Fruit fly (Drosophila melanogaster): ENCODE data around the gene Cpr72Ec.

The Cpr72Ec gene

DNA sequence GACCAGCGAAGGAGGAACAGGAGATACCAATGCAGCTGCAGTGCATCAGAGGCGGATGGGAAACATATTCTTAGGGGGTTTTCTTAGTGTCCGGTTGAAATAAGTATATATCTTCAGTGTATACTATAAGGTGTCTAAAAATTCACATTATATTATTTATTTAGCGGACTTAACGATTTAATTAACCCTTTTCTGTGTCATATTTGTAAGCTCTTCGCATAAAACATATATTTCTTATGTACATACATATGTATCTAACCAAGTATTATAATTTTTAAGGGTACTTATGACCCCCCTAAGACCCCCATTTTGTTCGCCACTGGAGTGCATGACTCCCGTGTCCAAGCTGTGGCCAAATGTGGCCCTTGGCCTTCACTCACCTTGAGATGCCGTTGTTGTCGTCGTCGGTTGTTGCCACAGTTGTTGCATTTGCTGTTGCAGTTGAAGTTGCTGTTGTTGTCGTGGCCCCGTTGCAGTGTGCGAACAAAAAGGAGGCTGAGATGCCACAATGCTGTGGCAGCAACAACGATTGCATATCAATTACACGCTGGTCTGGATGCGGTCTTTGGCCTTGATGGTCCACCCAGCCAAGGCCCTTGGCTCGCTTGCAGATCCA lies 5.8 kb downstream of the Cpr72Ec start:
- TF ChIP-seq CTCF (optimal IDR thresholded peaks at IDR 0.05) (no peak), CG8478 (optimal IDR thresholded peaks at IDR 0.05) (no peak)

DNA sequence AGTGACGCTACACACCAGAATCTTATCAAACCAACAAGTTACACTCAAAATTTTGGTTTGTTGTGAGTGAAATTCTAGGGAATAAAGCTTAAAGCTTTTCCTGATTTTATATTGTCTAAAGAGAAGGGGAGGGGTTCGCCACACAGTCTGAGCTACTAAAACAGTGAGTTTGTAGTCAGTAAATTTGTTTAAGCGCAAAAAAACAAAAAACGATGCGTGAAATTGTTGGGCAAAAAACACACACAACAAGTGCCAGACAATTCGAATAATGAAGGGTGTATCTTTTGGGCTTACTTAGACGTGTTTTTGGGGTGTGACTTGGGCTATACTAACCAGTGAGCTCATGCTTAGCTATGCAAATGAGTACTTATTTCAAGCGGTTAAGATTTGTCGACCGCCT lies 7.3 kb downstream of the Cpr72Ec start:
- no peak for TF ChIP-seq CTCF (optimal IDR thresholded peaks at IDR 0.05)
- TF ChIP-seq CG8478 (optimal IDR thresholded peaks at IDR 0.05) = no peak

DNA sequence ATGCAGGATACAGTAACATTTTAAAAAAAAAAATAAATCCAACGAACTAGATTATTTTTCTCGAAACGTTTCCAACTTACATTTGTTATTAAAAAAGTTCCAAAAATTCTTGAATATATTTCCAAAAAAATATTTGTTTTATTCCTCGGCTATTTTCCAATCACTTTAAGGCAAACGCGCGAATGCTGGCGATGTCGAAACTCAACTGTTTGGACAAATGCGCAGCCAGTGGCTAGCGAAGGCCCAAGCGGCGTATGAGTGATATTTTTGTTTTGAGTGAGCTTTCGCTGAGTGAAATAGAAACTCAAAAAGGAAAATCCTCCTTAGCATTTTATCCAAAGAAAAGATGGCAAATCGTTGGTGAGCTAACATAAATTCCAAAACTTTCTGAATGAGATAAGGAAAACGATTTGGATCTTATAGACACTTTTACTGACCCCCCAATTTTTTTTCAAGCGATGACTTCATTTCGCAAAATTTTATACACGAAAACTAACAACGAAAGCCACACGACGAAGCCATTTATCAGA lies 7.9 kb downstream of the Cpr72Ec start, which contains the start of gene ringer:
TSS of gene ringer (minus strand) at position 210 of the 530 bp plus-strand sequence.
- no peak for TF ChIP-seq CG8478 (optimal IDR thresholded peaks at IDR 0.05)
- TF ChIP-seq CTCF (optimal IDR thresholded peaks at IDR 0.05) = no peak

DNA sequence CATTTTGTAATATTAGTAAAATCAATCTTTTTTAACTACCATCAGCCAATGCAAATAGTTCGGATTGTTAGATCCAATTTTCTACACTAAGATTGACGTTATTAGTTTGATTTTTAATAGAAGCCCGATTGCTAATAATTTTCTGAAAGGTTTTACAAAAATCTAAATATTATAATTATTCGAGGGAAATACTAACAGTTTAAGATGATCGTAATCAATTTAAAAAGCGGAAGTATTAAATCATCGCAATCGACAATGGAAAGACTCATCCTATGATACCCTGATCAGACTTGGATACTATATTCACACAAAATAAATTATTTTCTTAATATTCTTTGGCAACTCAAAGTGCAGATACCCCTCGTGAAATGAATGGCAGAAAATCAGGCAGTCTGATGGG lies 9.3 kb downstream of the Cpr72Ec start:
- TF ChIP-seq CG8478 (optimal IDR thresholded peaks at IDR 0.05) = no peak
- TF ChIP-seq CTCF (optimal IDR thresholded peaks at IDR 0.05) = no peak

dm6 chr3L:16357187-16357728 lies 9.9 kb downstream of the Cpr72Ec start:
- TF ChIP-seq CTCF (optimal IDR thresholded peaks at IDR 0.05) = no peak
- TF ChIP-seq CG8478 (optimal IDR thresholded peaks at IDR 0.05) = no peak

dm6 chr3L:16356171-16356765 lies 10.9 kb downstream of the Cpr72Ec start:
- TF ChIP-seq CTCF (optimal IDR thresholded peaks at IDR 0.05) (no peak), CG8478 (optimal IDR thresholded peaks at IDR 0.05) (no peak)

DNA sequence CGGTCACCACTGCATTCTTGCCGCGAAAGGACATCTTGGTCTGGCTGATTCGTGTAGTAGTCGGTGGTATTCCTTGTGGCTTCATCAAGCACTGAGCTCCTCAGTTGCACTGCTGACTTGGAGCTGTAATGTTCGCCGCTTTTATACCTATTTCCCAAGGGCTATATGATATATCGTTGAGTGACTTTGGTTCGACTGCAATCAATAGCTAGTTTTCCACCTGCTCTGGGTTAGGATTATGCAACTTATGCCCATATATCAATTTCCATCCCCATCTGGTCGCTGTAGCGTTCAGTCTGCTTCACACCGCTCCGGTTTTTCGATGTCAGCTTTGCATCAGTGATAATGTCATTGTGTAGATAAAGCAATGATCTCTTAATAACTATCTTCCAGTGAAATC lies 12.9 kb downstream of the Cpr72Ec start, which contains the start of gene Pdh:
TSS of gene Pdh (minus strand) at position 101 of the 400 bp plus-strand sequence.
- TF ChIP-seq CTCF (optimal IDR thresholded peaks at IDR 0.05) (no peak), CG8478 (optimal IDR thresholded peaks at IDR 0.05) (no peak)

DNA sequence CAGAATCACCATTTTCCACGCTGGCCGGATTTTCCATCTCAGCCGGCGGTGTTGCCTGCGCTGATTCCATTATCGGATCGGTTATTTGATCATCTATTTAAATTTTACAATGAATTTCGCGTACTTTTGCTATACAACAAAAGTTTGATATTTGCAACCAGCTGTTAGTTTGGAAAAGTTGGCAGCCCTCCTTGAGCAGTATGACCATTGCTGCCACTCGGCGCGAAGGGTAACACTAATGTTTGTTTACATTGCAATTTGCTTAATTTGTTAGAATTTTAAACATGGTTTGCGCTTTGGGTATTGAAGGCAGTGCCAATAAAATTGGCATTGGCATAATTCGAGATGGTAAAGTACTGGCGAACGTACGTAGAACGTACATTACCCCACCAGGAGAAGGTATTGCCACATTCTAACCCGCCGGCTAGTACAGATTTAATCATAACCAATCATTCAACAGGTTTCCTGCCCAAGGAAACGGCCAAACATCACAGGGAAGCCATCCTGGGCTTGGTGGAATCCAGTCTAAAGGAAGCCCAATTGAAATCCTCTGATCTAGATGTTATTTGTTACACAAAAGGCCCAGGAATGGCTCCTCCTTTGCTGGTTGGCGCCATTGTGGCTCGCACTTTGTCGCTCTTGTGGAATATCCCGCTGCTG lies 15.2 kb downstream of the Cpr72Ec start, which contains the start of the genes Golgin104 and Tcs3:
TSS of gene Golgin104 (minus strand) at position 182 of the 660 bp plus-strand sequence.
TSS of gene Tcs3 (plus strand) at position 222 of the 660 bp plus-strand sequence.
- TF ChIP-seq CTCF (optimal IDR thresholded peaks at IDR 0.05) (no peak), CG8478 (optimal IDR thresholded peaks at IDR 0.05) (no peak)

DNA sequence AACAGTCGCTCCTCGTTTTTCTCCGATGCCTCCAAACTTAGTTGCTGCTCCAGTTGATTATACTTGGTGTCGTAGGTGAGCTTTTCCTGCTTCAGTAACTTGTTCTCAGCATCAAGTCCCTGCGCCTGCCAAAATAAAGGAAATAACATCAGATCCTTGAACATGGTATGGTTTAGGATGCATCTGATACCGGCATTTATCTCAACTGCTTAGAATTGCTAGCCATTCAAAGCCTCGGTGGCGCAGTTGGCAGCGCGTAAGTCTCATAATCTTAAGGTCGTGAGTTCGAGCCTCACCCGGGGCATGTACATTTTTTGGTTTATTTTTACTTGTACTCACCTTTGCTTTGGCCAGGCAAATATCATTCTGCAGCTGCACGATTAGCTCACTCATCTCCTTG lies 17.5 kb downstream of the Cpr72Ec start:
- TF ChIP-seq CTCF (optimal IDR thresholded peaks at IDR 0.05) = no peak
- no peak for TF ChIP-seq CG8478 (optimal IDR thresholded peaks at IDR 0.05)

DNA sequence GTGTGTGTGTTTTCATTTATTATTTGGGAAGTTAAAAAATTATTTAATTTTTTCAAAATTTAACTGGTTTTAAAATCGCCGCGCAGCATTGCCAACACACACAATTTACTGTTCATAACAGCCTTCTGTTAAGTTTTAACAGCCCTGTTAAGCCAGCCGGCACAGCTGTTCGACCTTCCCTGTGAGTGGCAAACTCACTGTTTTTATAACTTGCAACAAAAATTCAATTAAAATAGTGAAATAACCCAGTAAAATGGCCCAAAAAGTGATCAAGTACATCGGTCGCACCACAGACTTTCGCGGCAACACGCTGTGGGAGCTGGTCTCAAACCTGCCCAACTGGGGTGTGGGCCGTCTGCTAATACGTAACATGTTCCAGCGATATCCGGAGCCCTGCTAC lies 19.2 kb downstream of the Cpr72Ec start, which contains the start of gene mRpS34:
TSS of gene mRpS34 (plus strand) at position 161 of the 400 bp plus-strand sequence.
- TF ChIP-seq CG8478 (optimal IDR thresholded peaks at IDR 0.05) = no peak
- TF ChIP-seq CTCF (optimal IDR thresholded peaks at IDR 0.05) = no peak

DNA sequence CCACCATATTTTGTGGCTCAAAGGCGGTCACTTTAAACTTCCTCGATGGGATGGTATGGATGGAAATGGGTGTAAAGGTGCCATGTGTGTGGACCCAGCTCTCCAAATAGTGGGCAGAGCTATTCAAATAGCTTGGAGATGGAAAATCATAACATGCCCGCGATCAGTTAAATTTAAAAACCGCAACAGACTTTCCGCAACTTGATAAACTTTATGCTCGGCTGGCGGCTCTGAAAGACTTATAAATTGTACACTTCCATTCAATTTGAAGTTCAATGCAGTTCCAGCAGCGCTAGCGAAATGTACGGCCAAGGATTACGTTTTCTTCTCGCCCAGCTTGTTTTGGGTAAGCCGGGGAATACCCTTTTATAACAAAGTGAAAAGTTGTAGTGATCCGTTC lies 21.1 kb downstream of the Cpr72Ec start, which contains the start of gene CG33257:
TSS of gene CG33257 (plus strand) at position 301 of the 400 bp plus-strand sequence.
- TF ChIP-seq CTCF (optimal IDR thresholded peaks at IDR 0.05) (no peak), CG8478 (optimal IDR thresholded peaks at IDR 0.05) (no peak)

DNA sequence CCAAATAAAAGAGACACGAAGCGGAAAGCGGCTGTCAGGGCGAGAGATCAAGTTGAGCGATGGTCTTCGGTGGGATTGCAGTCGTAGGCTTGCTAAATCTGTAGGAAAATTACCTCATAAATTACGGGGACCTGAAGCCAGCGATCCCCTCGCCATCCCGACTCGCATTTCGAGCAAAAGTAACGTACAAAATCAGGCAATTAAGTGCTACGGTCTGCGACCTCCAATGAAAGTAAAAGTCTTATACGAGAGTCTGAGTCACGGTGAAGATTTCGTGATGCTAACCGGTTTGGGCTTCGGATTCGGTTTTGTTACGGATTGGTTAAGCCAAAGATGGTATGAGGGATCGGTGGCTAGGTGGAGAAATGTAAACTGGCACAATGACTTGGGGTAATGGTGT lies 27.3 kb downstream of the Cpr72Ec start:
- TF ChIP-seq CG8478 (optimal IDR thresholded peaks at IDR 0.05) = no peak
- no peak for TF ChIP-seq CTCF (optimal IDR thresholded peaks at IDR 0.05)

- TF ChIP-seq CTCF (optimal IDR thresholded peaks at IDR 0.05) (no peak), CG8478 (optimal IDR thresholded peaks at IDR 0.05) (no peak)
These were observed 27.7 kb downstream of the Cpr72Ec start for dm6 chr3L:16339463-16339862.

- TF ChIP-seq CG8478 (optimal IDR thresholded peaks at IDR 0.05) (no peak), CTCF (optimal IDR thresholded peaks at IDR 0.05) (no peak)
These were observed 28.4 kb downstream of the Cpr72Ec start, which contains the start of gene CG4998 for dm6 chr3L:16338703-16339102. Gene CG4998, plus strand, starts transcription at chr3L:16339003.

DNA sequence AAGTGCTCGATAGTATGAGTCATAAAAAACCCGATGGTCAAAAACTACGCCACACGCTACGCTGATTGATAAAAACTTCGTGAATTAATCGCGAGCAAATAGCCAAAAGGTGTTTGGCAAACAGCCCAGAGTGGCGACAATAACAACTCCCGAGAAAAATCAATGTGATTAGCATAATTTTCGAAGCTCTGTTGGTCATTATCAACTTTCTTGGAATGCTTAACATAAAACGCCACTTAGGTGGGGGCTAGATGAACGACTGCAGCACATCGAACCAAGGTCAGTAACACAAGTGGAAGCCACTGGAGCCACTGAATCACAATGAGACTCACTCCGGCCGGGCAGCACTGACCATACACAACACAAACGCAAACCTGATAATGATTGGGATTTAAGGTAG lies 29.4 kb downstream of the Cpr72Ec start:
- no peak for TF ChIP-seq CTCF (optimal IDR thresholded peaks at IDR 0.05)
- TF ChIP-seq CG8478 (optimal IDR thresholded peaks at IDR 0.05) = no peak
